Worm (Caenorhabditis elegans) whole organism, late embryonic: ENCODE results near the gene T28F3.5.

ENCODE experiments used
- ceh-9 ChIP-seq: sonication (generic microtip); optimal IDR thresholded peaks from 2 replicates; lab custom pipeline; 2016; ENCODE audit warnings: mild to moderate bottlenecking, missing genetic modification characterization, inconsistent platforms, missing compliant biosample characterization
- fax-1 ChIP-seq: sonication (generic microtip); optimal IDR thresholded peaks from 2 replicates; lab custom pipeline; 2016; ENCODE audit warnings: missing genotype, missing genetic modification characterization, missing compliant biosample characterization
- nhr-11 ChIP-seq: fragments of 150-350 bp; optimal IDR thresholded peaks from 2 replicates; lab custom pipeline; 2014; ENCODE audit warnings: missing biosample characterization, missing genetic modification characterization

ce11 chrIV:17293068-17293467 lies 1.5 kb upstream of the T28F3.5 start:
- TF ChIP-seq fax-1 (no peak), nhr-11 (tag; lab: Kevin White, UChicago) (no peak), ceh-9 (no peak)
